Fruit fly (Drosophila melanogaster): ENCODE measurements around the gene CG10466.

Gene CG10466

dm6 chr2L:19796111-19796451 is 4.2 kb downstream of the CG10466 start, which contains the start of gene sick (continued):
- TF ChIP-seq bab2 (GFP tag; optimal IDR thresholded peaks at IDR 0.05): no peak
- no peak for TF ChIP-seq CG3847 (GFP tag; IDR thresholded peaks at IDR 0.05)
- TF ChIP-seq fu2 (GFP tag; optimal IDR thresholded peaks at IDR 0.05): no peak
- TF ChIP-seq dmrt99B (tag; optimal IDR thresholded peaks at IDR 0.05): peak; percentile 47
- no peak for TF ChIP-seq CG8290 (GFP tag; optimal IDR thresholded peaks at IDR 0.05)
- TF ChIP-seq CG8290 (tag; optimal IDR thresholded peaks at IDR 0.05): no peak
- TF ChIP-seq Spps (tag; optimal IDR thresholded peaks at IDR 0.05): no peak
- TF ChIP-seq CG33213 (GFP tag; optimal IDR thresholded peaks at IDR 0.05): no peak
- no peak for TF ChIP-seq toy (GFP tag; IDR thresholded peaks at IDR 0.05)
- no peak for TF ChIP-seq Stat92E (GFP tag; optimal IDR thresholded peaks at IDR 0.05)
- TF ChIP-seq Bteb2 (GFP tag; optimal IDR thresholded peaks at IDR 0.05): no peak
- TF ChIP-seq CG1792 (GFP tag; optimal IDR thresholded peaks at IDR 0.05): no peak
- no peak for TF ChIP-seq jumu (GFP tag; optimal IDR thresholded peaks at IDR 0.05)
- no peak for TF ChIP-seq Adf1 (GFP tag; IDR thresholded peaks at IDR 0.05)
- TF ChIP-seq ftz-f1 (GFP tag; optimal IDR thresholded peaks at IDR 0.05): no peak
- TF ChIP-seq GATAe (GFP tag; conservative IDR thresholded peaks at IDR 0.05): no peak
- TF ChIP-seq corto (GFP tag; optimal IDR thresholded peaks at IDR 0.05): no peak
- TF ChIP-seq Dek (tag; optimal IDR thresholded peaks at IDR 0.05): no peak
- TF ChIP-seq CG11696 (GFP tag; IDR thresholded peaks at IDR 0.05): no peak
- TF ChIP-seq vnd (GFP tag; IDR thresholded peaks at IDR 0.05; ENCODE audit: partially characterized antibody): no peak
- TF ChIP-seq CG18764 (GFP tag; optimal IDR thresholded peaks at IDR 0.05): no peak
- no peak for TF ChIP-seq cas (GFP tag; IDR thresholded peaks at IDR 0.05)
- TF ChIP-seq grau (tag; optimal IDR thresholded peaks at IDR 0.05): no peak
- no peak; the same call in 1 of the 2 replicates for TF ChIP-seq CG32772 (GFP tag; IDR thresholded peaks at IDR 0.05)
- no peak for TF ChIP-seq cad (GFP tag; optimal IDR thresholded peaks at IDR 0.05)
- TF ChIP-seq en (GFP tag; optimal IDR thresholded peaks at IDR 0.05): no peak
- no peak for TF ChIP-seq CG3995 (GFP tag; optimal IDR thresholded peaks at IDR 0.05)
- no peak for TF ChIP-seq dysf (GFP tag; IDR thresholded peaks at IDR 0.05)
- TF ChIP-seq CG10654 (GFP tag; optimal IDR thresholded peaks at IDR 0.05): no peak
- TF ChIP-seq CG2120 (GFP tag; optimal IDR thresholded peaks at IDR 0.05): no peak
- TF ChIP-seq stc (GFP tag; IDR thresholded peaks at IDR 0.05): no peak
- no peak for TF ChIP-seq tup (GFP tag; optimal IDR thresholded peaks at IDR 0.05)
- peak; percentile 19 for TF ChIP-seq nerfin-1 (tag; optimal IDR thresholded peaks at IDR 0.05)
- no peak for TF ChIP-seq Mes4 (GFP tag; optimal IDR thresholded peaks at IDR 0.05)
- no peak for TF ChIP-seq CG33557 (GFP tag; optimal IDR thresholded peaks at IDR 0.05)
- TF ChIP-seq CG17802 (tag; optimal IDR thresholded peaks at IDR 0.05): no peak
- no peak for TF ChIP-seq CG16813 (GFP tag; IDR thresholded peaks at IDR 0.05; ENCODE audit: partially characterized antibody)
- TF ChIP-seq wor (GFP tag; IDR thresholded peaks at IDR 0.05): no peak
- no peak for TF ChIP-seq D19A (tag; optimal IDR thresholded peaks at IDR 0.05)
- TF ChIP-seq Dref (GFP tag; IDR thresholded peaks at IDR 0.05): no peak
- peak; percentile 29 for TF ChIP-seq pfk (GFP tag; optimal IDR thresholded peaks at IDR 0.05)
- peak; percentile 35 for TF ChIP-seq CG12104 (GFP tag; optimal IDR thresholded peaks at IDR 0.05)
- peak in 1 of 2 experiments; percentile 70 for TF ChIP-seq crp (GFP tag; optimal IDR thresholded peaks at IDR 0.05)
- no peak for TF ChIP-seq Kr (GFP tag; optimal IDR thresholded peaks at IDR 0.05)
- TF ChIP-seq stwl (tag; optimal IDR thresholded peaks at IDR 0.05): no peak
- TF ChIP-seq da (GFP tag; optimal IDR thresholded peaks at IDR 0.05): no peak
- TF ChIP-seq CG10321 (GFP tag; IDR thresholded peaks at IDR 0.05): no peak
- TF ChIP-seq dati (GFP tag; IDR thresholded peaks at IDR 0.05): no peak
- TF ChIP-seq Rfx (GFP tag; IDR thresholded peaks at IDR 0.05): no peak; the same call in 1 of the 2 replicates
- no peak for TF ChIP-seq YL-1 (GFP tag; optimal IDR thresholded peaks at IDR 0.05)
- TF ChIP-seq usp (GFP tag; optimal IDR thresholded peaks at IDR 0.05): no peak
- TF ChIP-seq grn (GFP tag; optimal IDR thresholded peaks at IDR 0.05): no peak
- peak; percentile 32 for TF ChIP-seq CG7271 (tag; optimal IDR thresholded peaks at IDR 0.05)
